Fruit fly (Drosophila melanogaster) whole organism, wandering third instar larva: ENCODE measurements around the gene CG11700.

Experiments
- CrebA ChIP-seq: fragments of 200-800 bp; sonication (Bioruptor generic); optimal IDR thresholded peaks from 2 replicates; lab custom pipeline; 2016; ENCODE audit warnings: missing biosample characterization, mild to moderate bottlenecking, missing genetic modification characterization, borderline replicate concordance
- Hr78 ChIP-seq: fragments of >200 bp; optimal IDR thresholded peaks from 2 replicates; lab custom pipeline; 2017; ENCODE audit warnings: missing biosample characterization, missing genetic modification characterization
- Mio ChIP-seq: sonication (Bioruptor generic); optimal IDR thresholded peaks from 2 replicates; lab custom pipeline; 2016; ENCODE audit warnings: missing biosample characterization, missing genetic modification characterization
- OdsH ChIP-seq: fragments of 200-800 bp; sonication (Bioruptor generic); optimal IDR thresholded peaks from 2 replicates; lab custom pipeline; 2016; ENCODE audit warnings: missing biosample characterization, mild to moderate bottlenecking, missing genetic modification characterization
- br ChIP-seq: fragments of 200-800 bp; sonication (Bioruptor generic); optimal IDR thresholded peaks from 2 replicates; lab custom pipeline; 2016; ENCODE audit warnings: missing biosample characterization, missing genetic modification characterization
- psq ChIP-seq: fragments of 200-800 bp; sonication (Bioruptor generic); optimal IDR thresholded peaks from 3 replicates; lab custom pipeline; 2017; ENCODE audit warnings: missing biosample characterization, mild to moderate bottlenecking, missing genetic modification characterization, moderate library complexity

dm6 chrX:6316858-6317474 lies 33.6 kb upstream of the CG11700 start:
- TF ChIP-seq OdsH: peak; percentile 3
- no peak for TF ChIP-seq Mio (GFP tag; lab: Kevin White, UChicago)
- peak; percentile 3 for TF ChIP-seq psq (GFP tag; lab: Kevin White, UChicago)
- TF ChIP-seq CrebA (GFP tag; lab: Kevin White, UChicago): no peak
- peak; percentile 45 for TF ChIP-seq br
- no peak for TF ChIP-seq Hr78 (GFP tag; lab: Kevin White, UChicago)
